Fruit fly (Drosophila melanogaster): Measurements from ENCODE around the gene C1GalTA.

Gene C1GalTA

dm6 chr2L:8984614-8985318 is 33.8 kb upstream of the C1GalTA start, which contains the start of gene CG13101 (continued):
- TF ChIP-seq chn (GFP tag; optimal IDR thresholded peaks at IDR 0.05) (peak; percentile 83), CG30431 (GFP tag; optimal IDR thresholded peaks at IDR 0.05) (peak; percentile 70), Hey (tag; optimal IDR thresholded peaks at IDR 0.05) (peak; percentile 19), dysf (GFP tag; IDR thresholded peaks at IDR 0.05) (peak; percentile 97), CG13296 (GFP tag; optimal IDR thresholded peaks at IDR 0.05) (peak; percentile 93), Deaf1 (tag; optimal IDR thresholded peaks at IDR 0.05) (peak; percentile 82), tin (GFP tag; optimal IDR thresholded peaks at IDR 0.05) (peak; percentile 88), Optix (GFP tag; IDR thresholded peaks at IDR 0.05) (no peak), wor (GFP tag; IDR thresholded peaks at IDR 0.05) (peak; percentile 85), dpn (GFP tag; optimal IDR thresholded peaks at IDR 0.05) (peak; percentile 86 to 91), CG17568 (GFP tag; optimal IDR thresholded peaks at IDR 0.05) (peak; percentile 91), CG34422 (GFP tag; IDR thresholded peaks at IDR 0.05) (peak; percentile 95; the same call in 2 of the 3 replicates), Awh (GFP tag; IDR thresholded peaks at IDR 0.05) (peak; percentile 95), Dek (tag; optimal IDR thresholded peaks at IDR 0.05) (peak; percentile 91), aop (GFP tag; IDR thresholded peaks at IDR 0.05) (no peak), Scr (GFP tag; IDR thresholded peaks at IDR 0.05; ENCODE audit: partially characterized antibody) (no peak), GATAe (GFP tag; conservative IDR thresholded peaks at IDR 0.05) (peak; percentile 49; the same call in 1 of the 2 replicates), CG10565 (GFP tag; optimal IDR thresholded peaks at IDR 0.05) (peak; percentile 61), H2.0 (GFP tag; IDR thresholded peaks at IDR 0.05) (peak; percentile 93), CG4730 (GFP tag; IDR thresholded peaks at IDR 0.05) (peak; percentile 93), Mes4 (GFP tag; optimal IDR thresholded peaks at IDR 0.05) (peak; percentile 71), Kr (GFP tag; optimal IDR thresholded peaks at IDR 0.05) (no peak), gcm (GFP tag; optimal IDR thresholded peaks at IDR 0.05) (peak; percentile 92), bcd (GFP tag; optimal IDR thresholded peaks at IDR 0.05) (peak; percentile 92), sd (tag; optimal IDR thresholded peaks at IDR 0.05) (peak; percentile 84), CG17829 (tag; optimal IDR thresholded peaks at IDR 0.05) (peak; percentile 96), CG10147 (GFP tag; optimal IDR thresholded peaks at IDR 0.05) (peak; percentile 92), tx (GFP tag; optimal IDR thresholded peaks at IDR 0.05) (peak; percentile 61), CG16779 (GFP tag; IDR thresholded peaks at IDR 0.05) (peak; percentile 85; the same call in 1 of the 2 replicates), Eip74EF (GFP tag; optimal IDR thresholded peaks at IDR 0.05) (peak in 1 of 2 experiments; percentile 90), tna (GFP tag; IDR thresholded peaks at IDR 0.05; ENCODE audit: partially characterized antibody) (no peak), CG17328 (GFP tag; IDR thresholded peaks at IDR 0.05) (peak; percentile 96), fru (optimal IDR thresholded peaks at IDR 0.05) (no peak), tap (tag; optimal IDR thresholded peaks at IDR 0.05) (peak; percentile 91), CG1602 (GFP tag; optimal IDR thresholded peaks at IDR 0.05) (peak; percentile 81), CG7556 (GFP tag; optimal IDR thresholded peaks at IDR 0.05) (peak; percentile 95), CG10654 (GFP tag; optimal IDR thresholded peaks at IDR 0.05) (peak; percentile 84), twi (tag; optimal IDR thresholded peaks at IDR 0.05) (peak; percentile 84), bsh (GFP tag; optimal IDR thresholded peaks at IDR 0.05) (peak; percentile 81 to 96), CG4424 (GFP tag; optimal IDR thresholded peaks at IDR 0.05) (peak; percentile 93), Atf-2 (GFP tag; optimal IDR thresholded peaks at IDR 0.05) (peak; percentile 83), org-1 (GFP tag; optimal IDR thresholded peaks at IDR 0.05) (peak; percentile 89), unpg (GFP tag; optimal IDR thresholded peaks at IDR 0.05) (peak; percentile 97), CG10321 (GFP tag; IDR thresholded peaks at IDR 0.05) (peak; percentile 81), CG15269 (tag; optimal IDR thresholded peaks at IDR 0.05) (peak; percentile 95), CG31441 (GFP tag; IDR thresholded peaks at IDR 0.05) (peak; percentile 97), dmrt11E (tag; optimal IDR thresholded peaks at IDR 0.05) (peak; percentile 91), CG32767 (GFP tag; IDR thresholded peaks at IDR 0.05) (peak; percentile 89), dm (GFP tag; optimal IDR thresholded peaks at IDR 0.05) (peak; percentile 50), CG9437 (GFP tag; optimal IDR thresholded peaks at IDR 0.05) (peak; percentile 82)

All from whole organism, embryonic.